Worm (Caenorhabditis elegans) whole organism, L4 larva: ENCODE data around the gene unc-16.

Source experiments
- F26F4.8 ChIP-seq: fragments of 200-800 bp; sonication (Bioruptor generic); conservative IDR thresholded peaks from 2 replicates; pipeline ENCODE4 v1.3.6; 2022; ENCODE audit warnings: missing genetic modification characterization, missing compliant biosample characterization
- T20F7.1 ChIP-seq: fragments of 200-800 bp; sonication (Bioruptor generic); optimal IDR thresholded peaks from 2 replicates; lab custom pipeline; 2018; ENCODE audit warnings: mild to moderate bottlenecking, missing genetic modification characterization, missing compliant biosample characterization
- T26A8.4 ChIP-seq: fragments of 200-800 bp; sonication (Bioruptor generic); IDR thresholded peaks from 2 replicates; pipeline ENCODE4 v1.3.6; 2022; ENCODE audit warnings: missing genetic modification characterization, missing compliant biosample characterization
- ZK546.5 ChIP-seq, 2 experiments: sonication (generic microtip); optimal IDR thresholded peaks; 2 replicates each; lab custom pipeline; 2017; ENCODE audit warnings: missing biosample characterization in 2 of 2, missing genetic modification characterization in 2 of 2
- aha-1 ChIP-seq: fragments of 150-350 bp; peaks from one replicate; lab custom pipeline; 2014; ENCODE audit warnings: missing biosample characterization, missing genetic modification characterization
- ama-1 ChIP-seq: fragments of 150-350 bp; optimal IDR thresholded peaks from 2 replicates; lab custom pipeline; 2014; ENCODE audit warnings: inconsistent platforms, mixed read lengths
- arid-1 ChIP-seq: fragments of 200-800 bp; sonication (Bioruptor generic); conservative IDR thresholded peaks from 2 replicates; pipeline ENCODE4 v1.3.6; 2022; ENCODE audit warnings: missing genetic modification reagents, missing genetic modification characterization, missing compliant biosample characterization
- cey-2 ChIP-seq: sonication (generic microtip); optimal IDR thresholded peaks from 3 replicates; lab custom pipeline; 2017; ENCODE audit warnings: missing genetic modification characterization, mild to moderate bottlenecking, missing compliant biosample characterization, antibody characterized with exemption, borderline replicate concordance; ENCODE audit not compliant: insufficient read depth
- ctbp-1 ChIP-seq: fragments of 200-800 bp; sonication (Bioruptor generic); IDR thresholded peaks from 2 replicates; pipeline ENCODE4 v1.3.6; 2022; ENCODE audit warnings: missing genetic modification reagents, missing genetic modification characterization, missing compliant biosample characterization
- daf-12 ChIP-seq: fragments of 150-350 bp; optimal IDR thresholded peaks from 2 replicates; lab custom pipeline; 2014; ENCODE audit warnings: missing biosample characterization, missing genetic modification reagents, missing genetic modification characterization
- daf-16 ChIP-seq, 3 experiments: sonication (generic microtip); optimal IDR thresholded peaks; 2 replicates each; lab custom pipeline; 2016 to 2017; ENCODE audit warnings: missing genetic modification characterization in 3 of 3, missing genetic modification reagents in 3 of 3, mild to moderate bottlenecking in 2 of 3, missing compliant biosample characterization in 2 of 3, missing biosample characterization in 1 of 3, moderate library complexity in 1 of 3
- dmd-6 ChIP-seq: fragments of 200-800 bp; sonication (Bioruptor generic); IDR thresholded peaks from 2 replicates; pipeline ENCODE4 v1.3.6; 2022; ENCODE audit warnings: missing genetic modification reagents, missing genetic modification characterization, missing compliant biosample characterization
- dmd-9 ChIP-seq: fragments of 200-800 bp; sonication (Bioruptor generic); IDR thresholded peaks from 2 replicates; pipeline ENCODE4 v1.3.6; 2022; ENCODE audit warnings: missing genetic modification reagents, missing genetic modification characterization, missing compliant biosample characterization
- duxl-1 ChIP-seq: sonication (generic microtip); optimal IDR thresholded peaks from 2 replicates; lab custom pipeline; 2016; ENCODE audit warnings: mild to moderate bottlenecking, missing genetic modification characterization, moderate library complexity, missing compliant biosample characterization; ENCODE audit not compliant: poor library complexity
- dve-1 ChIP-seq: sonication (generic microtip); optimal IDR thresholded peaks from 2 replicates; lab custom pipeline; 2017; ENCODE audit warnings: antibody characterized with exemption, mild to moderate bottlenecking, missing genetic modification characterization, missing compliant biosample characterization; ENCODE audit not compliant: insufficient read depth
- fkh-10 ChIP-seq: fragments of 150-350 bp; optimal IDR thresholded peaks from 2 replicates; lab custom pipeline; 2014; ENCODE audit warnings: missing biosample characterization, missing genetic modification reagents, missing genetic modification characterization
- hif-1 ChIP-seq, 2 experiments: sonication (generic microtip); optimal IDR thresholded peaks; 2 replicates each; lab custom pipeline; 2016 to 2017; ENCODE audit warnings: missing compliant biosample characterization in 2 of 2, missing genetic modification characterization in 2 of 2, missing genetic modification reagents in 2 of 2, missing genotype in 2 of 2, mild to moderate bottlenecking in 1 of 2
- hlh-11 ChIP-seq: fragments of 200-800 bp; sonication (Bioruptor generic); optimal IDR thresholded peaks from 2 replicates; lab custom pipeline; 2018; ENCODE audit warnings: mild to moderate bottlenecking, missing genetic modification characterization, missing compliant biosample characterization
- hlh-30 ChIP-seq: sonication (generic microtip); optimal IDR thresholded peaks from 2 replicates; lab custom pipeline; 2017; ENCODE audit warnings: antibody characterized with exemption, mild to moderate bottlenecking, missing genetic modification characterization, missing compliant biosample characterization; ENCODE audit not compliant: insufficient read depth
- lin-1 ChIP-seq: fragments of 200-800 bp; sonication (Bioruptor generic); IDR thresholded peaks from 2 replicates; pipeline ENCODE4 v1.3.6; 2022; ENCODE audit warnings: missing genetic modification reagents, missing genetic modification characterization, missing compliant biosample characterization
- lin-29 ChIP-seq: fragments of 200-800 bp; sonication (Bioruptor generic); IDR thresholded peaks from 2 replicates; pipeline ENCODE4 v1.3.6; 2022; ENCODE audit warnings: missing genetic modification reagents, missing genetic modification characterization, missing compliant biosample characterization
- lsy-2 ChIP-seq, 2 experiments: fragments of 150-350 bp in 1 of 2; sonication (generic microtip) in 1 of 2; optimal IDR thresholded peaks; 2 replicates each; lab custom pipeline; 2014 to 2017; ENCODE audit warnings: missing biosample characterization in 2 of 2, missing genetic modification characterization in 2 of 2
- mdl-1 ChIP-seq, 2 experiments: fragments of 150-350 bp in 1 of 2; sonication (generic microtip) in 1 of 2; optimal IDR thresholded peaks; 2 replicates each; lab custom pipeline; 2014 to 2017; ENCODE audit warnings: missing biosample characterization in 2 of 2, missing genetic modification characterization in 2 of 2
- mep-1 ChIP-seq: fragments of 150-350 bp; sonication (generic microtip); optimal IDR thresholded peaks from 3 replicates; lab custom pipeline; 2014; ENCODE audit warnings: missing biosample characterization, missing genetic modification characterization
- mes-2 ChIP-seq: sonication (generic microtip); optimal IDR thresholded peaks from 2 replicates; lab custom pipeline; 2016; ENCODE audit warnings: missing genotype, mild to moderate bottlenecking, missing genetic modification characterization, missing compliant biosample characterization; ENCODE audit not compliant: poor library complexity, severe bottlenecking
- mxl-2 ChIP-seq: fragments of 200-800 bp; sonication (Bioruptor generic); conservative IDR thresholded peaks from 2 replicates; pipeline ENCODE4 v1.3.6; 2022; ENCODE audit warnings: missing genetic modification reagents, missing genetic modification characterization, missing compliant biosample characterization
- nhr-237 ChIP-seq: sonication (generic microtip); optimal IDR thresholded peaks from 2 replicates; lab custom pipeline; 2017; ENCODE audit warnings: missing biosample characterization, missing genetic modification characterization
- nhr-28 ChIP-seq: fragments of 150-350 bp; optimal IDR thresholded peaks from 2 replicates; lab custom pipeline; 2014; ENCODE audit warnings: missing biosample characterization, missing genetic modification characterization
- nhr-41 ChIP-seq: fragments of 200-800 bp; sonication (Bioruptor generic); IDR thresholded peaks from 2 replicates; pipeline ENCODE4 v1.3.6; 2022; ENCODE audit warnings: missing genetic modification reagents, missing genetic modification characterization, missing compliant biosample characterization
- nhr-76 ChIP-seq: fragments of 150-350 bp; optimal IDR thresholded peaks from 2 replicates; lab custom pipeline; 2014; ENCODE audit warnings: missing biosample characterization, missing genetic modification characterization
- nhr-77 ChIP-seq: fragments of 150-350 bp; optimal IDR thresholded peaks from 2 replicates; lab custom pipeline; 2014; ENCODE audit warnings: missing biosample characterization, missing genetic modification characterization
- php-3 ChIP-seq: fragments of 200-800 bp; sonication (Bioruptor generic); IDR thresholded peaks from 2 replicates; pipeline ENCODE4 v1.3.6; 2022; ENCODE audit warnings: missing genetic modification reagents, missing genetic modification characterization, missing compliant biosample characterization
- pqm-1 ChIP-seq: sonication (generic microtip); optimal IDR thresholded peaks from 2 replicates; lab custom pipeline; 2017; ENCODE audit warnings: missing biosample characterization, missing genetic modification characterization
- tag-97 ChIP-seq: fragments of 200-800 bp; sonication (Bioruptor generic); IDR thresholded peaks from 2 replicates; pipeline ENCODE4 v1.3.6; 2022; ENCODE audit warnings: missing genetic modification characterization, missing compliant biosample characterization
- tra-1 ChIP-seq: fragments of 200-800 bp; sonication (Bioruptor generic); IDR thresholded peaks from 2 replicates; pipeline ENCODE4 v1.3.6; 2022; ENCODE audit warnings: missing genetic modification reagents, missing genetic modification characterization, missing compliant biosample characterization
- unc-62 ChIP-seq, 3 experiments: fragments of 150-350 bp in 1 of 3; sonication (generic microtip); optimal IDR thresholded peaks in 2 of 3; peaks in 1 of 3; 1 replicate in 1 of 3; 2 replicates in 2 of 3; lab custom pipeline; 2014 to 2017; ENCODE audit warnings: missing biosample characterization in 3 of 3, missing genetic modification characterization in 3 of 3, missing genetic modification reagents in 3 of 3, missing genotype in 1 of 3
- vab-7 ChIP-seq: fragments of 200-800 bp; sonication (Bioruptor generic); IDR thresholded peaks from 2 replicates; pipeline ENCODE4 v1.3.6; 2022; ENCODE audit warnings: missing genetic modification reagents, missing genetic modification characterization, missing compliant biosample characterization
- zag-1 ChIP-seq: fragments of 150-350 bp; optimal IDR thresholded peaks from 2 replicates; lab custom pipeline; 2014; ENCODE audit warnings: missing biosample characterization, missing genetic modification characterization
- zfp-3 ChIP-seq: fragments of 200-800 bp; sonication (Bioruptor generic); conservative IDR thresholded peaks from 2 replicates; pipeline ENCODE4 v1.3.6; 2022; ENCODE audit warnings: missing genetic modification reagents, missing genetic modification characterization, missing compliant biosample characterization
- zip-2 ChIP-seq: fragments of 150-350 bp; optimal IDR thresholded peaks from 2 replicates; lab custom pipeline; 2014; ENCODE audit warnings: missing biosample characterization, missing genetic modification characterization
- ztf-11 ChIP-seq: fragments of 150-350 bp; optimal IDR thresholded peaks from 2 replicates; lab custom pipeline; 2014; ENCODE audit warnings: missing biosample characterization, missing genetic modification characterization

Gene unc-16

DNA sequence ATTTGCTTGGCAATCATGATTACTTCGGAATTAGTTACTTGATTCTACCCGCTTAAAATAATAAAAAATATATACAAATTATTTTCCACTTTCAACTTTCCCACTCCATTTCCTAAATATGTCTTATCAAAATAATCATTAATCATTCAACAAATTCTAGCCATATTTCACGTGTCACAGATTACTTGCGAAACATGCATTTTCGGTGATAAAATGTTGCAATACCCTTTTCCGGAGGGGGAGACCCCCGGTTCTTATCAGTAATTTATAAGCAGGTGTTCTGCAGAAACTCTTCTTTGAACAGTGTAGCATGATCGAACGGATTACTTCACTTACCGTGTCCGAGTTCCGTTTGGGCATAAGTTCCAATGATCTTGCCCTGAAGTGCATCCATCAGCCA is 44.2 kb downstream of the unc-16 start:
- TF ChIP-seq daf-16 (GFP tag; optimal IDR thresholded peaks at IDR 0.05; lab: Kevin White, UChicago) (no peak), daf-16 (tag; optimal IDR thresholded peaks at IDR 0.05; lab: Kevin White, UChicago) (peak; percentile 46), hlh-11 (tag; lab: Kevin White, UChicago) (peak; percentile 66), daf-12 (tag; lab: Kevin White, UChicago) (no peak), dmd-6 (GFP tag; lab: Robert Waterston, UW) (peak; percentile 90), mdl-1 (tag; optimal IDR thresholded peaks at IDR 0.05; lab: Kevin White, UChicago) (peak in 1 of 2 experiments; percentile 61), php-3 (GFP tag; lab: Robert Waterston, UW) (no peak), lin-1 (GFP tag; lab: Robert Waterston, UW) (peak; percentile 83; the same call in 1 of the 2 replicates), T20F7.1 (GFP tag; lab: Kevin White, UChicago) (no peak), lin-29 (GFP tag; lab: Robert Waterston, UW) (no peak), tra-1 (GFP tag; lab: Robert Waterston, UW) (peak; percentile 59), nhr-41 (GFP tag; lab: Robert Waterston, UW) (no peak), pqm-1 (peak; percentile 71), nhr-28 (tag; lab: Kevin White, UChicago) (peak; percentile 79), tag-97 (GFP tag; lab: Robert Waterston, UW) (no peak), ctbp-1 (GFP tag; lab: Robert Waterston, UW) (no peak), mep-1 (no peak), dve-1 (peak; percentile 34), nhr-77 (tag; lab: Kevin White, UChicago) (peak; percentile 64), zfp-3 (no peak), F26F4.8 (GFP tag; lab: Robert Waterston, UW) (no peak)

DNA sequence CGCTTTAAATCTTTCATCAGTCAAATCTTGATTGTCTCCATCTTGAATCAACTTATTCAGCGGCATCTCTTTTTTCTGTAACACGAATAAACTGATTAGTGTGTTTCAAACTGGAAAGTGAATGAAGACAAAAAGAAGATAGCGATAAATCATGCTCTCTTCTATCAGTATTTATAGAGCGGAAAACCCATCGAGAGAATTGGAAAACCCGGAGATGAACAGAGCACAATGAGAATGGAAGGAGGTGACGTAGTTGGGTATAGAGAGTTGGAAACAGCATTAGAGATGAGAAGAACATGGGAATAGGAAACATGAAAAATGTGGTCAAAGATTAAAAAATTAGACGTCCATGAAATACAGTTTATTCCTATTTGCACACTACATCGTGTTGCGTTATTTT is 46.1 kb downstream of the unc-16 start, which contains the start of gene acox-1.5:
Gene acox-1.5, minus strand, starts transcription at position 75 of the 400 bp plus-strand sequence.
- TF ChIP-seq zag-1 (tag; lab: Kevin White, UChicago) (no peak), lsy-2 (tag; optimal IDR thresholded peaks at IDR 0.05; lab: Kevin White, UChicago) (no peak), hlh-11 (tag; lab: Kevin White, UChicago) (peak; percentile 34), aha-1 (tag; lab: Kevin White, UChicago) (peak; percentile 19), nhr-28 (tag; lab: Kevin White, UChicago) (peak; percentile 55), unc-62 (GFP tag; optimal IDR thresholded peaks at IDR 0.05 in 1 of 2; lab: Kevin White, UChicago) (peak in 1 of 2 experiments; percentile 16), unc-62 (tag; optimal IDR thresholded peaks at IDR 0.05; lab: Kevin White, UChicago) (no peak), dve-1 (peak; percentile 22), dmd-6 (GFP tag; lab: Robert Waterston, UW) (peak; percentile 62), pqm-1 (peak; percentile 77), hlh-30 (tag; lab: Kevin White, UChicago) (no peak), nhr-77 (tag; lab: Kevin White, UChicago) (peak; percentile 56), mxl-2 (no peak), daf-16 (GFP tag; optimal IDR thresholded peaks at IDR 0.05; lab: Kevin White, UChicago) (no peak), daf-16 (tag; optimal IDR thresholded peaks at IDR 0.05; lab: Kevin White, UChicago) (no peak), ZK546.5 (tag; optimal IDR thresholded peaks at IDR 0.05; lab: Kevin White, UChicago) (no peak), nhr-237 (tag; lab: Kevin White, UChicago) (no peak)

DNA sequence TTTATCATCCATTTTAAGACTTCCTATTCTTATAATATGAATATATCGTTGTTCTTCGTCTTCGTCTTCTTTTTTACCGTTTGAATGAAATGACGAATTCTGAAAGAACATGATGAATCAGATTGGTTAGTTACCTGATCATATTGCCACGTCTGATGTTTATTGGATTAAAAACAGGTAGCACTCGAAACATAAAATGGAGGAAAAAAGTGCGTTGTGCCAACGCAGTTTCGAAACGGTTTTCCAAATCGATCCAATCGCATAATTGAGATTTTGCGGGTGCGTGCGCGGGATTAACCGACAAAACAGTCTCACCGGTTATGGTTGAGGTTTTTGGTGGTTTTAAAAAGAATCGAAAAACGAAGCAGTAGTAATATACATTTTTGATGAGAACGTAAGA is 49.5 kb downstream of the unc-16 start, which contains the start of gene rom-2:
Gene rom-2, minus strand, starts transcription at position 101 of the 400 bp plus-strand sequence.
- TF ChIP-seq nhr-76 (tag; lab: Kevin White, UChicago) (no peak), duxl-1 (no peak), ama-1 (lab: Kevin White, UChicago) (no peak), php-3 (GFP tag; lab: Robert Waterston, UW) (no peak), mes-2 (tag; lab: Kevin White, UChicago) (no peak), hlh-30 (tag; lab: Kevin White, UChicago) (no peak), dmd-9 (no peak), ZK546.5 (tag; optimal IDR thresholded peaks at IDR 0.05; lab: Kevin White, UChicago) (no peak), arid-1 (GFP tag; lab: Robert Waterston, UW) (no peak), vab-7 (GFP tag; lab: Robert Waterston, UW) (no peak), T26A8.4 (GFP tag; lab: Robert Waterston, UW) (no peak), cey-2 (tag; lab: Kevin White, UChicago) (no peak), ztf-11 (tag; lab: Kevin White, UChicago) (no peak), fkh-10 (no peak), zip-2 (tag; lab: Kevin White, UChicago) (no peak), mep-1 (no peak), F26F4.8 (GFP tag; lab: Robert Waterston, UW) (no peak), hif-1 (tag; optimal IDR thresholded peaks at IDR 0.05; lab: Kevin White, UChicago) (no peak)
